Fruit fly (Drosophila melanogaster) whole organism, wandering third instar larva: ENCODE data around the gene srp.

Experiments
- Abd-B ChIP-seq: fragments of >200 bp; optimal IDR thresholded peaks from 2 replicates; lab custom pipeline; 2017; ENCODE audit warnings: missing biosample characterization, missing genetic modification characterization
- CG32264 ChIP-seq: fragments of 200-800 bp; sonication (Bioruptor generic); optimal IDR thresholded peaks from 2 replicates; lab custom pipeline; 2016; ENCODE audit warnings: missing biosample characterization, missing genetic modification characterization
- CG9705 ChIP-seq: fragments of 200-800 bp; sonication (Bioruptor generic); optimal IDR thresholded peaks from 2 replicates; lab custom pipeline; 2018; ENCODE audit warnings: missing biosample characterization, mild to moderate bottlenecking, missing genetic modification characterization
- CrebA ChIP-seq: fragments of 200-800 bp; sonication (Bioruptor generic); optimal IDR thresholded peaks from 2 replicates; lab custom pipeline; 2016; ENCODE audit warnings: missing biosample characterization, mild to moderate bottlenecking, missing genetic modification characterization, borderline replicate concordance
- Dif ChIP-seq: fragments of 200-275, 200-300 bp; sonication (Bioruptor generic); optimal IDR thresholded peaks from 2 replicates; lab custom pipeline; 2018; ENCODE audit warnings: missing biosample characterization, missing genetic modification characterization; ENCODE audit not compliant: partially characterized antibody
- HLH106 ChIP-seq: fragments of 200-800 bp; optimal IDR thresholded peaks from 3 replicates; lab custom pipeline; 2019; ENCODE audit warnings: missing biosample characterization, mild to moderate bottlenecking, missing genetic modification characterization, moderate library complexity
- Hnf4 ChIP-seq: fragments of 200-800 bp; sonication (Bioruptor generic); optimal IDR thresholded peaks from 2 replicates; lab custom pipeline; 2016; ENCODE audit warnings: missing biosample characterization, mild to moderate bottlenecking, missing genetic modification characterization
- Hr83 ChIP-seq: fragments of 200-300 bp; sonication (Bioruptor generic); optimal IDR thresholded peaks from 2 replicates; lab custom pipeline; 2016; ENCODE audit warnings: missing biosample characterization, mild to moderate bottlenecking, missing genetic modification characterization, moderate library complexity; ENCODE audit not compliant: poor library complexity, severe bottlenecking
- Jra ChIP-seq: sonication (Bioruptor generic); optimal IDR thresholded peaks from 2 replicates; lab custom pipeline; 2016; ENCODE audit warnings: missing biosample characterization, missing genetic modification characterization
- Mio ChIP-seq: sonication (Bioruptor generic); optimal IDR thresholded peaks from 2 replicates; lab custom pipeline; 2016; ENCODE audit warnings: missing biosample characterization, missing genetic modification characterization
- Myc ChIP-seq: fragments of >200 bp; optimal IDR thresholded peaks from 2 replicates; lab custom pipeline; 2017
- N ChIP-seq: fragments of >200 bp; optimal IDR thresholded peaks from 2 replicates; lab custom pipeline; 2018; ENCODE audit warnings: missing biosample characterization, missing external identifiers, missing genetic modification characterization
- OdsH ChIP-seq: fragments of 200-800 bp; sonication (Bioruptor generic); optimal IDR thresholded peaks from 2 replicates; lab custom pipeline; 2016; ENCODE audit warnings: missing biosample characterization, mild to moderate bottlenecking, missing genetic modification characterization
- Rel ChIP-seq, 2 experiments: fragments of 200-800 bp; sonication (Bioruptor generic) in 1 of 2; optimal IDR thresholded peaks; 2 replicates in 1 of 2; 3 replicates in 1 of 2; lab custom pipeline; 2016 to 2019; ENCODE audit warnings: mild to moderate bottlenecking in 2 of 2, missing biosample characterization in 2 of 2, missing genetic modification characterization in 2 of 2, moderate library complexity in 1 of 2
- Sp1 ChIP-seq: fragments of 200-800 bp; sonication (Bioruptor generic); optimal IDR thresholded peaks from 3 replicates; lab custom pipeline; 2019; ENCODE audit warnings: missing biosample characterization, mild to moderate bottlenecking, missing genetic modification characterization, moderate library complexity
- Vsx2 ChIP-seq: fragments of 200-300, 225-300 bp; sonication (Bioruptor generic); optimal IDR thresholded peaks from 2 replicates; lab custom pipeline; 2018; ENCODE audit warnings: missing biosample characterization, missing genetic modification characterization; ENCODE audit not compliant: partially characterized antibody
- br ChIP-seq: fragments of 200-800 bp; sonication (Bioruptor generic); optimal IDR thresholded peaks from 2 replicates; lab custom pipeline; 2016; ENCODE audit warnings: missing biosample characterization, missing genetic modification characterization
- brk ChIP-seq: fragments of 200-800 bp; sonication (Bioruptor generic); optimal IDR thresholded peaks from 2 replicates; lab custom pipeline; 2016; ENCODE audit warnings: missing biosample characterization, mild to moderate bottlenecking, missing genetic modification characterization
- dl ChIP-seq, 2 experiments: fragments of 175-275, 200-275 bp in 1 of 2; fragments of 200-275 bp in 1 of 2; sonication (Bioruptor generic); optimal IDR thresholded peaks; lab custom pipeline; 2018; ENCODE audit warnings: mild to moderate bottlenecking in 2 of 2, missing biosample characterization in 2 of 2, missing genetic modification characterization in 2 of 2, moderate library complexity in 2 of 2; ENCODE audit not compliant: partially characterized antibody in 2 of 2, insufficient read depth in 1 of 2
- dmrt93B ChIP-seq: fragments of 200-800 bp; sonication (Bioruptor generic); optimal IDR thresholded peaks from 2 replicates; lab custom pipeline; 2018; ENCODE audit warnings: missing biosample characterization, mild to moderate bottlenecking, missing genetic modification characterization
- dsf ChIP-seq: sonication (Bioruptor generic); optimal IDR thresholded peaks from 2 replicates; lab custom pipeline; 2016; ENCODE audit warnings: missing biosample characterization, missing genetic modification characterization, borderline replicate concordance
- ey ChIP-seq: fragments of 200-800 bp; sonication (Bioruptor generic); optimal IDR thresholded peaks from 2 replicates; lab custom pipeline; 2016; ENCODE audit warnings: missing biosample characterization, missing genetic modification characterization
- foxo ChIP-seq, 2 experiments: fragments of 200-800 bp; sonication (Bioruptor generic); optimal IDR thresholded peaks; 2 replicates in 1 of 2; 3 replicates in 1 of 2; lab custom pipeline; 2016 to 2017; ENCODE audit warnings: missing biosample characterization in 2 of 2, missing genetic modification characterization in 2 of 2
- fru ChIP-seq: fragments of 200-800 bp; sonication (Bioruptor generic); optimal IDR thresholded peaks from 3 replicates; lab custom pipeline; 2016; ENCODE audit warnings: missing biosample characterization, mild to moderate bottlenecking, missing genetic modification characterization
- h ChIP-seq: fragments of 200-800 bp; sonication (Bioruptor generic); optimal IDR thresholded peaks from 3 replicates; lab custom pipeline; 2016; ENCODE audit warnings: missing biosample characterization, mild to moderate bottlenecking, missing genetic modification characterization
- lola ChIP-seq: fragments of >200 bp; optimal IDR thresholded peaks from 2 replicates; lab custom pipeline; 2017; ENCODE audit warnings: missing biosample characterization, missing genetic modification characterization
- psq ChIP-seq: fragments of 200-800 bp; sonication (Bioruptor generic); optimal IDR thresholded peaks from 3 replicates; lab custom pipeline; 2017; ENCODE audit warnings: missing biosample characterization, mild to moderate bottlenecking, missing genetic modification characterization, moderate library complexity
- rgr ChIP-seq: fragments of 200-800 bp; sonication (Bioruptor generic); optimal IDR thresholded peaks from 3 replicates; lab custom pipeline; 2016; ENCODE audit warnings: missing biosample characterization, mild to moderate bottlenecking, missing genetic modification characterization
- sage ChIP-seq: fragments of 200-800 bp; sonication (Bioruptor generic); optimal IDR thresholded peaks from 2 replicates; lab custom pipeline; 2016; ENCODE audit warnings: missing biosample characterization, mild to moderate bottlenecking, missing genetic modification characterization
- sv ChIP-seq: fragments of 200-800 bp; sonication (Bioruptor generic); optimal IDR thresholded peaks from 3 replicates; lab custom pipeline; 2016; ENCODE audit warnings: missing biosample characterization, missing genetic modification characterization
- tai ChIP-seq: sonication (Bioruptor generic); optimal IDR thresholded peaks from 2 replicates; lab custom pipeline; 2016; ENCODE audit warnings: missing biosample characterization, missing genetic modification characterization
- woc ChIP-seq: sonication (Bioruptor generic); optimal IDR thresholded peaks from 2 replicates; lab custom pipeline; 2016; ENCODE audit warnings: missing biosample characterization, mild to moderate bottlenecking, missing genetic modification characterization

srp gene

dm6 chr3R:15974235-15974634, 11.7 kb upstream of the srp start:
- TF ChIP-seq dmrt93B (peak; percentile 37), Hr83 (peak; percentile 37), Mio (GFP tag; lab: Kevin White, UChicago) (peak; percentile 16), CG9705 (peak; percentile 1), HLH106 (tag; lab: Kevin White, UChicago) (peak; percentile 79), Rel (GFP tag; optimal IDR thresholded peaks at IDR 0.05; lab: Kevin White, UChicago) (no peak), Rel (tag; optimal IDR thresholded peaks at IDR 0.05; lab: Kevin White, UChicago) (no peak), h (GFP tag; lab: Kevin White, UChicago) (peak; percentile 85), foxo (GFP tag; optimal IDR thresholded peaks at IDR 0.05; lab: Kevin White, UChicago) (peak; percentile 9 to 85), Jra (GFP tag; lab: Kevin White, UChicago) (peak; percentile 37), CG32264 (GFP tag; lab: Kevin White, UChicago) (peak; percentile 29), woc (GFP tag; lab: Kevin White, UChicago) (peak; percentile 33), br (GFP tag; lab: Kevin White, UChicago) (peak; percentile 74), Vsx2 (GFP tag; lab: Kevin White, UChicago) (no peak), Myc (no peak), sv (GFP tag; lab: Kevin White, UChicago) (peak; percentile 66), fru (GFP tag; lab: Kevin White, UChicago) (peak; percentile 84), ey (peak; percentile 84), OdsH (GFP tag; lab: Kevin White, UChicago) (peak; percentile 69), Hnf4 (GFP tag; lab: Kevin White, UChicago) (peak; percentile 63), Sp1 (GFP tag; lab: Kevin White, UChicago) (peak; percentile 53), rgr (GFP tag; lab: Kevin White, UChicago) (peak; percentile 80), dsf (GFP tag; lab: Kevin White, UChicago) (no peak), CrebA (GFP tag; lab: Kevin White, UChicago) (no peak)

- TF ChIP-seq tai (GFP tag; lab: Kevin White, UChicago) = no peak
- TF ChIP-seq sv (GFP tag; lab: Kevin White, UChicago) = no peak
- TF ChIP-seq Hnf4 (GFP tag; lab: Kevin White, UChicago) = no peak
- TF ChIP-seq dl (GFP tag; optimal IDR thresholded peaks at IDR 0.05; lab: Kevin White, UChicago; ENCODE audit: insufficient read depth in 1 of 2, partially characterized antibody in 2 of 2) = no peak
- no peak for TF ChIP-seq Myc
- TF ChIP-seq CrebA (GFP tag; lab: Kevin White, UChicago) = no peak
- no peak for TF ChIP-seq br (GFP tag; lab: Kevin White, UChicago)
- no peak for TF ChIP-seq sage (GFP tag; lab: Kevin White, UChicago)
- no peak for TF ChIP-seq dmrt93B
- TF ChIP-seq Abd-B = no peak
- TF ChIP-seq ey = no peak
- no peak for TF ChIP-seq Sp1 (GFP tag; lab: Kevin White, UChicago)
- no peak for TF ChIP-seq OdsH (GFP tag; lab: Kevin White, UChicago)
- no peak for TF ChIP-seq brk
- TF ChIP-seq woc (GFP tag; lab: Kevin White, UChicago) = no peak
- no peak for TF ChIP-seq h (GFP tag; lab: Kevin White, UChicago)
- TF ChIP-seq Dif (GFP tag; lab: Kevin White, UChicago) = no peak
Observed at dm6 chr3R:15975170-15975569, 10.8 kb upstream of the srp start.

- TF ChIP-seq Myc (peak; percentile 46), lola (GFP tag; lab: Kevin White, UChicago) (no peak)
Observed at dm6 chr3R:15983541-15984229, 2.3 kb upstream of the srp start.

dm6 chr3R:15984483-15985118, 1.4 kb upstream of the srp start:
- TF ChIP-seq br (GFP tag; lab: Kevin White, UChicago) (peak; percentile 62), HLH106 (tag; lab: Kevin White, UChicago) (peak; percentile 70), rgr (GFP tag; lab: Kevin White, UChicago) (peak; percentile 76), Abd-B (no peak), ey (peak; percentile 68), fru (GFP tag; lab: Kevin White, UChicago) (peak; percentile 72), psq (GFP tag; lab: Kevin White, UChicago) (peak; percentile 73), woc (GFP tag; lab: Kevin White, UChicago) (no peak), Hnf4 (GFP tag; lab: Kevin White, UChicago) (peak; percentile 74), OdsH (GFP tag; lab: Kevin White, UChicago) (peak; percentile 73), Rel (GFP tag; optimal IDR thresholded peaks at IDR 0.05; lab: Kevin White, UChicago) (no peak), Rel (tag; optimal IDR thresholded peaks at IDR 0.05; lab: Kevin White, UChicago) (peak; percentile 11), N (no peak), CG9705 (no peak), h (GFP tag; lab: Kevin White, UChicago) (peak; percentile 65), dmrt93B (peak; percentile 7), Jra (GFP tag; lab: Kevin White, UChicago) (peak; percentile 16), tai (GFP tag; lab: Kevin White, UChicago) (no peak), Sp1 (GFP tag; lab: Kevin White, UChicago) (peak; percentile 68), foxo (GFP tag; optimal IDR thresholded peaks at IDR 0.05; lab: Kevin White, UChicago) (peak in 1 of 2 experiments; percentile 79)
